Worm (Caenorhabditis elegans): Measurements from ENCODE around the gene C36A4.4.

The C36A4.4 gene

ce11 chrIII:3874492-3874891 lies 31.1 kb upstream of the C36A4.4 start:
- TF ChIP-seq F13C5.2 (tag; optimal IDR thresholded peaks at IDR 0.05) (no peak), B0310.2 (tag; optimal IDR thresholded peaks at IDR 0.05) (no peak), aly-1 (tag; optimal IDR thresholded peaks at IDR 0.05) (no peak), ets-7 (tag; optimal IDR thresholded peaks at IDR 0.05) (no peak), pes-1 (GFP tag; IDR thresholded peaks at IDR 0.05) (no peak)

- TF ChIP-seq tbx-11 (GFP tag; IDR thresholded peaks at IDR 0.05) (no peak), hmg-4 (GFP tag; optimal IDR thresholded peaks at IDR 0.05) (peak; percentile 48), scrt-1 (GFP tag; IDR thresholded peaks at IDR 0.05) (no peak; the same call in 1 of the 2 replicates), F13C5.2 (tag; optimal IDR thresholded peaks at IDR 0.05) (no peak)
Measured at ce11 chrIII:3873424-3873823, 30.0 kb upstream of the C36A4.4 start.

- TF ChIP-seq aly-1 (tag; optimal IDR thresholded peaks at IDR 0.05) (no peak), hmbx-1 (tag; optimal IDR thresholded peaks at IDR 0.05) (no peak), ama-1 (optimal IDR thresholded peaks at IDR 0.05) (peak; percentile 50)
Measured at ce11 chrIII:3872978-3873377, 29.6 kb upstream of the C36A4.4 start.

ce11 chrIII:3871763-3872486 lies 28.5 kb upstream of the C36A4.4 start:
- no peak for TF ChIP-seq hmbx-1 (tag; optimal IDR thresholded peaks at IDR 0.05)
- TF ChIP-seq hmg-4 (GFP tag; optimal IDR thresholded peaks at IDR 0.05): no peak
- TF ChIP-seq ceh-13 (GFP tag; optimal IDR thresholded peaks at IDR 0.05): no peak
- TF ChIP-seq tbx-11 (GFP tag; IDR thresholded peaks at IDR 0.05): no peak
- no peak for TF ChIP-seq B0310.2 (tag; optimal IDR thresholded peaks at IDR 0.05)

ce11 chrIII:3869292-3869781 lies 25.9 kb upstream of the C36A4.4 start:
- TF ChIP-seq scrt-1 (GFP tag; IDR thresholded peaks at IDR 0.05) (0 out of 2 replicates have a peak, but pooled peaks have one; percentile 21), tbx-37 (GFP tag; conservative IDR thresholded peaks at IDR 0.05) (0 out of 2 replicates have a peak, but pooled peaks have one; percentile 22), tra-4 (tag; optimal IDR thresholded peaks at IDR 0.05) (no peak), ama-1 (optimal IDR thresholded peaks at IDR 0.05) (peak; percentile 72)

- no peak for TF ChIP-seq ceh-36 (tag; optimal IDR thresholded peaks at IDR 0.05)
- TF ChIP-seq hmbx-1 (tag; optimal IDR thresholded peaks at IDR 0.05): no peak
- TF ChIP-seq sea-1 (GFP tag; conservative IDR thresholded peaks at IDR 0.05): no peak
- no peak for TF ChIP-seq hmg-4 (GFP tag; optimal IDR thresholded peaks at IDR 0.05)
- TF ChIP-seq F13C5.2 (tag; optimal IDR thresholded peaks at IDR 0.05): no peak
- no peak for TF ChIP-seq scrt-1 (GFP tag; IDR thresholded peaks at IDR 0.05)
- TF ChIP-seq ama-1 (optimal IDR thresholded peaks at IDR 0.05): no peak
- TF ChIP-seq ets-7 (tag; optimal IDR thresholded peaks at IDR 0.05): no peak
- no peak for TF ChIP-seq tra-4 (tag; optimal IDR thresholded peaks at IDR 0.05)
- TF ChIP-seq hnd-1 (tag; optimal IDR thresholded peaks at IDR 0.05): no peak
- no peak for TF ChIP-seq tbx-11 (GFP tag; IDR thresholded peaks at IDR 0.05)
- no peak for TF ChIP-seq pes-1 (GFP tag; IDR thresholded peaks at IDR 0.05)
- TF ChIP-seq ceh-13 (GFP tag; optimal IDR thresholded peaks at IDR 0.05): no peak
- no peak for TF ChIP-seq B0310.2 (tag; optimal IDR thresholded peaks at IDR 0.05)
- no peak for TF ChIP-seq aly-1 (tag; optimal IDR thresholded peaks at IDR 0.05)
- no peak for TF ChIP-seq tbx-37 (GFP tag; conservative IDR thresholded peaks at IDR 0.05)
- no peak for TF ChIP-seq flt-1 (GFP tag; IDR thresholded peaks at IDR 0.05)
Measured at ce11 chrIII:3867937-3868929, 24.8 kb upstream of the C36A4.4 start.

ce11 chrIII:3867378-3867904 lies 24.0 kb upstream of the C36A4.4 start, which contains the start of gene rpl-3:
rpl-3 (plus strand) TSS chrIII:3867854.
- peak; percentile 91 for TF ChIP-seq ceh-36 (tag; optimal IDR thresholded peaks at IDR 0.05)
- no peak for TF ChIP-seq ama-1 (optimal IDR thresholded peaks at IDR 0.05)
- peak; percentile 68 for TF ChIP-seq aly-1 (tag; optimal IDR thresholded peaks at IDR 0.05)
- TF ChIP-seq scrt-1 (GFP tag; IDR thresholded peaks at IDR 0.05): peak; percentile 90
- peak; percentile 95 for TF ChIP-seq flt-1 (GFP tag; IDR thresholded peaks at IDR 0.05)
- TF ChIP-seq F13C5.2 (tag; optimal IDR thresholded peaks at IDR 0.05): peak; percentile 100
- peak; percentile 85 for TF ChIP-seq tbx-11 (GFP tag; IDR thresholded peaks at IDR 0.05)
- peak; percentile 96 for TF ChIP-seq tra-4 (tag; optimal IDR thresholded peaks at IDR 0.05)
- peak; percentile 91 for TF ChIP-seq tbx-37 (GFP tag; conservative IDR thresholded peaks at IDR 0.05)
- peak; percentile 89 for TF ChIP-seq ets-7 (tag; optimal IDR thresholded peaks at IDR 0.05)
- peak; percentile 93 for TF ChIP-seq pes-1 (GFP tag; IDR thresholded peaks at IDR 0.05)
- TF ChIP-seq hmg-4 (GFP tag; optimal IDR thresholded peaks at IDR 0.05): peak; percentile 98
- TF ChIP-seq B0310.2 (tag; optimal IDR thresholded peaks at IDR 0.05): peak; percentile 94
- TF ChIP-seq ceh-13 (GFP tag; optimal IDR thresholded peaks at IDR 0.05): peak; percentile 85
- TF ChIP-seq hnd-1 (tag; optimal IDR thresholded peaks at IDR 0.05): peak; percentile 80
- TF ChIP-seq hmbx-1 (tag; optimal IDR thresholded peaks at IDR 0.05): peak; percentile 90
- peak; percentile 99 for TF ChIP-seq sea-1 (GFP tag; conservative IDR thresholded peaks at IDR 0.05)

All from whole organism, early embryonic.